Worm (Caenorhabditis elegans) whole organism, L1 larva: ENCODE measurements around the gene C14C6.3.

Source experiments
- F16B12.6 ChIP-seq: fragments of 150-350 bp; optimal IDR thresholded peaks from 2 replicates; lab custom pipeline; 2014; ENCODE audit warnings: missing biosample characterization, missing genetic modification characterization
- Y116A8C.19 ChIP-seq: sonication (generic microtip); optimal IDR thresholded peaks from 2 replicates; lab custom pipeline; 2016; ENCODE audit warnings: missing compliant biosample characterization, missing genetic modification characterization, borderline replicate concordance
- aha-1 ChIP-seq: fragments of 150-350 bp; optimal IDR thresholded peaks from 2 replicates; lab custom pipeline; 2014; ENCODE audit warnings: missing biosample characterization, missing genetic modification characterization
- aly-2 ChIP-seq: fragments of 150-350 bp; optimal IDR thresholded peaks from 2 replicates; lab custom pipeline; 2014; ENCODE audit warnings: missing biosample characterization, missing genetic modification characterization
- ama-1 ChIP-seq: fragments of 150-350 bp; optimal IDR thresholded peaks from 2 replicates; lab custom pipeline; 2014
- ceh-63 ChIP-seq: fragments of 200-800 bp; sonication (Bioruptor generic); optimal IDR thresholded peaks from 2 replicates; lab custom pipeline; 2018; ENCODE audit warnings: mild to moderate bottlenecking, missing genetic modification characterization, missing compliant biosample characterization
- ceh-8 ChIP-seq: fragments of 200-800 bp; sonication (Bioruptor generic); optimal IDR thresholded peaks from 2 replicates; lab custom pipeline; 2018; ENCODE audit warnings: mild to moderate bottlenecking, missing genetic modification characterization, moderate library complexity, missing compliant biosample characterization
- ceh-82 ChIP-seq, 3 experiments: fragments of 150-350 bp in 1 of 3; sonication (generic microtip) in 2 of 3; optimal IDR thresholded peaks; 2 replicates each; lab custom pipeline; 2014 to 2017; ENCODE audit warnings: missing biosample characterization in 3 of 3, missing genetic modification characterization in 3 of 3
- ceh-88 ChIP-seq: fragments of 200-800 bp; sonication (Bioruptor generic); IDR thresholded peaks from 2 replicates; pipeline ENCODE4 v1.3.6; 2022; ENCODE audit warnings: missing genetic modification characterization, missing compliant biosample characterization
- ceh-90 ChIP-seq: sonication (generic microtip); optimal IDR thresholded peaks from 2 replicates; lab custom pipeline; 2016; ENCODE audit warnings: missing genetic modification characterization, missing compliant biosample characterization
- dsc-1 ChIP-seq: sonication (generic microtip); optimal IDR thresholded peaks from 2 replicates; lab custom pipeline; 2016; ENCODE audit warnings: mild to moderate bottlenecking, missing genetic modification characterization, missing compliant biosample characterization
- efl-1 ChIP-seq, 4 experiments: fragments of 150-350 bp; optimal IDR thresholded peaks in 3 of 4; peaks in 1 of 4; 1 replicate in 1 of 4; 2 replicates in 3 of 4; lab custom pipeline; 2014; ENCODE audit warnings: missing biosample characterization in 2 of 4, missing genetic modification characterization in 2 of 4, missing genetic modification reagents in 2 of 4
- egl-27 ChIP-seq, 2 experiments: fragments of 150-350 bp in 1 of 2; sonication (generic microtip); optimal IDR thresholded peaks; 3 replicates each; lab custom pipeline; 2017 to 2018; ENCODE audit warnings: missing biosample characterization in 2 of 2, missing genetic modification characterization in 2 of 2, missing genetic modification reagents in 2 of 2
- hpl-2 ChIP-seq: fragments of 150-350 bp; optimal IDR thresholded peaks from 2 replicates; lab custom pipeline; 2014; ENCODE audit warnings: missing biosample characterization, missing genetic modification reagents, missing genetic modification characterization
- irx-1 ChIP-seq: sonication (generic microtip); optimal IDR thresholded peaks from 2 replicates; lab custom pipeline; 2016; ENCODE audit warnings: missing genetic modification characterization, missing compliant biosample characterization
- isw-1 ChIP-seq: fragments of 200-800 bp; sonication (Bioruptor generic); IDR thresholded peaks from 2 replicates; pipeline ENCODE4 v1.3.6; 2022; ENCODE audit warnings: missing genetic modification characterization, missing compliant biosample characterization
- lin-13 ChIP-seq: fragments of 150-350 bp; optimal IDR thresholded peaks from 2 replicates; lab custom pipeline; 2014; ENCODE audit warnings: missing biosample characterization, missing genetic modification reagents, missing genetic modification characterization
- lin-35 ChIP-seq, 2 experiments: fragments of 150-350 bp; optimal IDR thresholded peaks; 2 replicates each; lab custom pipeline; 2014; ENCODE audit warnings: missing biosample characterization in 2 of 2, missing genetic modification characterization in 2 of 2, missing genetic modification reagents in 2 of 2
- lin-39 ChIP-seq: fragments of 150-350 bp; optimal IDR thresholded peaks from 2 replicates; lab custom pipeline; 2014; ENCODE audit warnings: missing biosample characterization, missing genetic modification reagents, missing genetic modification characterization
- lsy-2 ChIP-seq, 2 experiments: fragments of 150-350 bp; optimal IDR thresholded peaks; 2 replicates each; lab custom pipeline; 2014; ENCODE audit warnings: missing biosample characterization in 2 of 2, missing genetic modification characterization in 2 of 2
- mdl-1 ChIP-seq, 2 experiments: fragments of 150-350 bp; optimal IDR thresholded peaks; 2 replicates each; lab custom pipeline; 2014 to 2017; ENCODE audit warnings: missing biosample characterization in 2 of 2, missing genetic modification characterization in 2 of 2, inconsistent platforms in 1 of 2
- mef-2 ChIP-seq: fragments of 150-350 bp; optimal IDR thresholded peaks from 2 replicates; lab custom pipeline; 2014; ENCODE audit warnings: missing biosample characterization, missing genetic modification characterization
- nhr-19 ChIP-seq: fragments of 200-800 bp; sonication (Bioruptor generic); conservative IDR thresholded peaks from 2 replicates; pipeline ENCODE4 v1.3.6; 2022; ENCODE audit warnings: missing genetic modification characterization, missing compliant biosample characterization
- nhr-237 ChIP-seq: fragments of 150-350 bp; optimal IDR thresholded peaks from 2 replicates; lab custom pipeline; 2014; ENCODE audit warnings: missing biosample characterization, missing genetic modification characterization
- nhr-71 ChIP-seq: sonication (generic microtip); optimal IDR thresholded peaks from 2 replicates; lab custom pipeline; 2016; ENCODE audit warnings: mild to moderate bottlenecking, missing genetic modification characterization, moderate library complexity, missing compliant biosample characterization
- nhr-76 ChIP-seq: sonication (generic microtip); optimal IDR thresholded peaks from 2 replicates; lab custom pipeline; 2017; ENCODE audit warnings: missing biosample characterization, missing genetic modification characterization
- nhr-84 ChIP-seq: sonication (generic microtip); optimal IDR thresholded peaks from 2 replicates; lab custom pipeline; 2017; ENCODE audit warnings: missing biosample characterization, missing genetic modification characterization
- skn-1 ChIP-seq: fragments of 150-350 bp; optimal IDR thresholded peaks from 2 replicates; lab custom pipeline; 2014; ENCODE audit warnings: missing biosample characterization, missing genetic modification characterization
- snpc-4 ChIP-seq: fragments of 150-350 bp; optimal IDR thresholded peaks from 2 replicates; lab custom pipeline; 2014; ENCODE audit warnings: missing biosample characterization, missing genetic modification characterization
- sox-4 ChIP-seq: sonication (generic microtip); optimal IDR thresholded peaks from 2 replicates; lab custom pipeline; 2016; ENCODE audit warnings: missing genetic modification characterization, missing compliant biosample characterization
- sptf-1 ChIP-seq: fragments of 150-350 bp; optimal IDR thresholded peaks from 2 replicates; lab custom pipeline; 2014; ENCODE audit warnings: missing biosample characterization, missing genetic modification characterization
- swsn-7 ChIP-seq: sonication (generic microtip); optimal IDR thresholded peaks from 2 replicates; lab custom pipeline; 2016; ENCODE audit warnings: missing genetic modification characterization, missing compliant biosample characterization
- tlp-1 ChIP-seq: fragments of 150-350 bp; optimal IDR thresholded peaks from 2 replicates; lab custom pipeline; 2014; ENCODE audit warnings: missing biosample characterization, missing genetic modification characterization
- unc-130 ChIP-seq: fragments of 150-350 bp; optimal IDR thresholded peaks from 2 replicates; lab custom pipeline; 2017; ENCODE audit warnings: missing biosample characterization, missing genetic modification characterization, inconsistent platforms
- ztf-11 ChIP-seq, 2 experiments: sonication (generic microtip); optimal IDR thresholded peaks; 2 replicates each; lab custom pipeline; 2016 to 2017; ENCODE audit warnings: missing genetic modification characterization in 2 of 2, missing biosample characterization in 1 of 2, missing compliant biosample characterization in 1 of 2

C14C6.3 gene

DNA sequence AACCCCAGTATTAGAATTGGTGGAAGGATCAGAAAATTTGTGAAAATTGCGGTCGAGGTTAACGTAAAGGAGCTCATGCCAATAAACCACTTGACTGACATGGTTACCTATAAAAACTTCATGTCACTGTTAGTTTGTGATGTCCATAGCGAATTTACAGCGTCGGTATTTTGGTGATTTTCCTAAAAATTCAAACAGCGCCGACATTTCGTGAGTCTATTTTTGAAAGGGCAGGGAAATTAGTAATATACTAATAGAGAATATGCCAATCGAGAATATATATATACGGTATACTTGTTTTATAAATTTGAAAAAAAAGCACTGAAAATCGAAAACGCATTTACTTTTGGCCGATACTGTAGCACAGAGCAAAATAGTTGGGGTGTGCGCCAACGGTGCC is 12.8 kb downstream of the C14C6.3 start, which contains the start of gene srx-8:
srx-8 (minus strand) TSS at position 101 of the 400 bp plus-strand sequence.
- no peak for TF ChIP-seq F16B12.6 (tag; lab: Kevin White, UChicago)
- no peak for TF ChIP-seq isw-1 (GFP tag; lab: Robert Waterston, UW)
- no peak for TF ChIP-seq nhr-237 (tag; lab: Kevin White, UChicago)
- TF ChIP-seq lin-35 (GFP tag; optimal IDR thresholded peaks at IDR 0.05; lab: Kevin White, UChicago), result no peak
- no peak for TF ChIP-seq dsc-1 (tag; lab: Kevin White, UChicago)
- TF ChIP-seq efl-1 (optimal IDR thresholded peaks at IDR 0.05; lab: Kevin White, UChicago), result no peak
- peak in 1 of 2 experiments; percentile 56 for TF ChIP-seq efl-1 (GFP tag; optimal IDR thresholded peaks at IDR 0.05 in 1 of 2; lab: Kevin White, UChicago)
- TF ChIP-seq hpl-2 (GFP tag; lab: Kevin White, UChicago), result no peak
- TF ChIP-seq mdl-1 (tag; optimal IDR thresholded peaks at IDR 0.05; lab: Kevin White, UChicago), result no peak
- TF ChIP-seq ceh-8, result no peak

DNA sequence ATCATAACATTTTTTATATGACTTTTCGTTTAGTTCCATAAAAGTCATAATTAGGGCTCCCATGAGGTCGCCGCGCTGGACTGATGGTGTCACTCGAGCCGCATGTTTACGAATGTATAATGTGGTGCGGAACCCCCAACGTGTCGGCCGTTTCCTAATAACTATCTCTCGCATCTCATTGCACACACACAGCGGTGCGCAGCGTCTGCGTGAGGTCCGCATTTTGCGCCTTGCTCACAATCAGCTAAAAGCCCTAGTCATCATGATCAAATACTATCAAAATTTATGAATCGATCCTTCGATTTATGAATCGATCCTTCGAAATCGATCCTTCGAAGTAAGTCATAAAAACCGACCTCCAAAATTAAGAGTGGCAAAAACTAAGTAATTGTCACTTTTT is 16.7 kb downstream of the C14C6.3 start, which contains the start of gene srx-7:
srx-7 (plus strand) TSS at position 256 of the 400 bp plus-strand sequence.
- TF ChIP-seq sox-4 (tag; lab: Kevin White, UChicago), result no peak
- TF ChIP-seq, all 84 proteins: peak for 0

DNA sequence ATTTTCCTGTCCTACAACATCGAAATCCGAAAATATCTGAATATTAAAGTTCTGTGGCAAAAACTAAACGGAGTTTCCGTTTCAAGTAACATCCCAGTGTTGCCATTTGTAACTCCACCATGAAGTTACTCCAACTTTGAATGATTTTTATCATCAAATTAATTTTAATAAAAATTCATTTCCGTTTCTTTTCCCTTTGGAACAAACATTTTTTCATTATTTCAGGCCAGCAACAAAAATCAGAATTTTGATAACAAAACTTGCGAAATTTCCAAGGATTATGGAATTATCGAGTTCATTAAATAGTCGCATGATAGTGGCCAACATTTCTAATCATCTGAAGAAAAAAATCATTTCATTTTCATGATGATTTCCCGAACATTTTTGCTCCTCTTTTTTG is 19.6 kb downstream of the C14C6.3 start, which contains the start of gene C14C6.2:
C14C6.2 (plus strand) TSS at position 301 of the 400 bp plus-strand sequence.
- TF ChIP-seq aly-2, result no peak
- TF ChIP-seq unc-130 (tag; lab: Kevin White, UChicago), result no peak
- TF ChIP-seq irx-1 (tag; lab: Kevin White, UChicago), result no peak
- TF ChIP-seq mef-2 (tag; lab: Kevin White, UChicago), result no peak
- no peak for TF ChIP-seq ama-1 (lab: Kevin White, UChicago)
- TF ChIP-seq snpc-4 (tag; lab: Kevin White, UChicago), result no peak
- no peak for TF ChIP-seq nhr-71
- no peak for TF ChIP-seq Y116A8C.19 (tag; lab: Kevin White, UChicago)
- TF ChIP-seq ztf-11 (tag; optimal IDR thresholded peaks at IDR 0.05; lab: Kevin White, UChicago), result no peak
- TF ChIP-seq nhr-19 (GFP tag; lab: Robert Waterston, UW), result no peak
- no peak for TF ChIP-seq nhr-76 (tag; lab: Kevin White, UChicago)
- no peak for TF ChIP-seq egl-27 (tag; optimal IDR thresholded peaks at IDR 0.05; lab: Kevin White, UChicago)
- no peak for TF ChIP-seq ceh-90 (tag; lab: Kevin White, UChicago)
- no peak for TF ChIP-seq lsy-2 (tag; optimal IDR thresholded peaks at IDR 0.05; lab: Kevin White, UChicago)
- TF ChIP-seq nhr-84 (tag; lab: Kevin White, UChicago), result no peak
- TF ChIP-seq efl-1 (optimal IDR thresholded peaks at IDR 0.05; lab: Kevin White, UChicago), result no peak
- no peak for TF ChIP-seq efl-1 (GFP tag; optimal IDR thresholded peaks at IDR 0.05 in 1 of 2; lab: Kevin White, UChicago)
- no peak for TF ChIP-seq swsn-7

ce11 chrV:565984-566383 is 22.7 kb downstream of the C14C6.3 start, which contains the start of gene sri-73:
Gene sri-73 (minus strand): TSS chrV:566084.
- TF ChIP-seq mef-2 (tag; lab: Kevin White, UChicago), result no peak
- TF ChIP-seq lin-13 (GFP tag; lab: Kevin White, UChicago), result no peak

DNA sequence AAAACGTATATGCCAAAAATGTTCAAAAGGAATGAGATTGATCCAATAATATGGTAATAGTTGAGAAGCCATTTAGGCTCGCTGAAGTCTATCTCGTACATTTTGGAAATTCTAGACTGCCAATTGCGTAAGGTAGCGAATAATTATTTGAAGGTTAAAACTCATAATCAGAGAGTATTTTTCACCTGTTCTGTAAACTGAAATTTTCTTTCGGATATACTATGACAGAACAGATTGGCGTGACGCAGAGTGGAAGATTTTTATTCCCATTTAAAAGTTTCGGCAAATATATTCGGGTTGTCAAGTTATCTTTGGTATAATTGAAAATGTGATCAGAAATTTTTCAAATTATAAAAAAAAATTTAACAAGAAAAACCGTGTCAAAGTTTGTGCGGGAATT is 24.8 kb downstream of the C14C6.3 start, which contains the start of gene sri-72:
sri-72 (minus strand) TSS at position 101 of the 400 bp plus-strand sequence.
- TF ChIP-seq ceh-88 (GFP tag; lab: Robert Waterston, UW), result no peak
- no peak for TF ChIP-seq lin-39
- no peak for TF ChIP-seq swsn-7
- TF ChIP-seq tlp-1 (tag; lab: Kevin White, UChicago), result no peak
- no peak for TF ChIP-seq aha-1 (tag; lab: Kevin White, UChicago)
- TF ChIP-seq skn-1 (tag; lab: Kevin White, UChicago), result no peak

DNA sequence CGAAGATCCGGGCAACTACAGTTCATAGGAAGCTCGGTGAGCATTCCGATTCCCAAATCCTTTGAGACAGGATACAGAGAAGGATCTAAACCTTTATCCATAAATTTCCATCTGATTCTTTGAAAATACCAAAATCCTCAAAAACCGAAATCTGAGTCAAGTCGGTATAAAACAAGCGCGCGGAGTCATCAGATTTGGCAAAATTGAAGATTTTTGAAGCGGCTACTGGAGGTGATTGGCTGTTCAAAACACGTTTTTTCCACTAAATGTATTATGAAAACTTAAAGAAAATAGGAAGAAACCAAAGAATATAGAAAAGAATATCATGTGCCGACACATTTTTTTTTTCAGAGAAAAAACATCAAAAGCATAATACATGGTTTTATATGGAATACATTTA is 31.4 kb downstream of the C14C6.3 start, which contains the start of gene C14C6.13:
C14C6.13 (minus strand) TSS at position 101 of the 400 bp plus-strand sequence.
- TF ChIP-seq ceh-82 (tag; optimal IDR thresholded peaks at IDR 0.05; lab: Kevin White, UChicago) (no peak), ceh-63 (GFP tag; lab: Kevin White, UChicago) (no peak), F16B12.6 (tag; lab: Kevin White, UChicago) (no peak), irx-1 (tag; lab: Kevin White, UChicago) (no peak), sptf-1 (tag; lab: Kevin White, UChicago) (no peak), ceh-8 (no peak), tlp-1 (tag; lab: Kevin White, UChicago) (no peak), snpc-4 (tag; lab: Kevin White, UChicago) (no peak)
